Fruit fly (Drosophila melanogaster): Measurements from ENCODE around the gene CG13639.

- TF ChIP-seq CG32264 (GFP tag; optimal IDR thresholded peaks at IDR 0.05), result no peak
- TF ChIP-seq br (GFP tag; optimal IDR thresholded peaks at IDR 0.05), result no peak
- no peak for TF ChIP-seq foxo (GFP tag; optimal IDR thresholded peaks at IDR 0.05)
- TF ChIP-seq Myc (optimal IDR thresholded peaks at IDR 0.05), result no peak
- TF ChIP-seq GATAd (GFP tag; optimal IDR thresholded peaks at IDR 0.05), result no peak
- TF ChIP-seq brk (GFP tag; optimal IDR thresholded peaks at IDR 0.05), result no peak
- TF ChIP-seq CrebA (GFP tag; optimal IDR thresholded peaks at IDR 0.05; ENCODE audit: borderline replicate concordance), result no peak
- TF ChIP-seq ey (GFP tag; optimal IDR thresholded peaks at IDR 0.05), result no peak
- TF ChIP-seq Hr78 (GFP tag; optimal IDR thresholded peaks at IDR 0.05), result no peak
- TF ChIP-seq pan (optimal IDR thresholded peaks at IDR 0.05), result no peak
- TF ChIP-seq dl (GFP tag; optimal IDR thresholded peaks at IDR 0.05; ENCODE audit: insufficient read depth in 1 of 2, partially characterized antibody in 2 of 2), result no peak
- TF ChIP-seq jim (GFP tag; optimal IDR thresholded peaks at IDR 0.05), result no peak
- no peak for TF ChIP-seq dmrt93B (GFP tag; optimal IDR thresholded peaks at IDR 0.05)
Observed at dm6 chr3R:24857459-24857858, 2.7 kb downstream of the CG13639 start, which contains the start of gene CAH4.

Data from whole organism, wandering third instar larva.